Fruit fly (Drosophila melanogaster) whole organism, pupa: ENCODE measurements around the gene CG10137.

ENCODE experiments used
- EcR ChIP-seq: fragments of 200-800 bp; sonication (Bioruptor generic); optimal IDR thresholded peaks from 3 replicates; lab custom pipeline; 2019; ENCODE audit warnings: missing biosample characterization, missing genetic modification characterization, mild to moderate bottlenecking, moderate library complexity, missing genetic modification reagents
- Pif1A ChIP-seq: fragments of 200-800 bp; sonication (Bioruptor generic); optimal IDR thresholded peaks from 3 replicates; lab custom pipeline; 2016; ENCODE audit warnings: missing biosample characterization, missing genetic modification characterization
- gl ChIP-seq: fragments of 200-800 bp; sonication (Bioruptor generic); optimal IDR thresholded peaks from 2 replicates; lab custom pipeline; 2018; ENCODE audit warnings: missing biosample characterization, mild to moderate bottlenecking, missing genetic modification characterization

dm6 chr2L:19577187-19577765 is 50.8 kb downstream of the CG10137 start, which contains the start of the genes spi and msb1l:
- TF ChIP-seq gl (tag; lab: Kevin White, UChicago) (no peak), EcR (GFP tag; lab: Kevin White, UChicago) (no peak), Pif1A (no peak)
